Fruit fly (Drosophila melanogaster) whole organism, adult: ENCODE results near the gene Cp190.

Experiments used
- CG12768 ChIP-seq: fragments of 200-800 bp; sonication (Bioruptor generic); optimal IDR thresholded peaks from 2 replicates; lab custom pipeline; 2017; ENCODE audit warnings: missing biosample characterization, missing genetic modification characterization, mild to moderate bottlenecking, moderate library complexity, missing genetic modification reagents
- CG7101 ChIP-seq: fragments of 200-800 bp; sonication (Bioruptor generic); optimal IDR thresholded peaks from 2 replicates; lab custom pipeline; 2018; ENCODE audit warnings: missing biosample characterization, mild to moderate bottlenecking, missing genetic modification characterization, moderate library complexity
- Clk ChIP-seq: fragments of 200-800 bp; sonication (Bioruptor generic); optimal IDR thresholded peaks from 2 replicates; lab custom pipeline; 2017; ENCODE audit warnings: missing biosample characterization, missing genetic modification characterization
- Crg-1 ChIP-seq: fragments of 200-800 bp; sonication (Bioruptor generic); optimal IDR thresholded peaks from 2 replicates; lab custom pipeline; 2016; ENCODE audit warnings: missing biosample characterization, missing genetic modification characterization
- kay ChIP-seq: fragments of 200-800 bp; sonication (Bioruptor generic); peaks from one replicate; lab custom pipeline; 2016; ENCODE audit warnings: missing biosample characterization, missing genetic modification characterization, borderline replicate concordance
- ovo ChIP-seq: fragments of 200-800 bp; sonication (Bioruptor generic); optimal IDR thresholded peaks from 2 replicates; lab custom pipeline; 2016; ENCODE audit warnings: missing biosample characterization, missing genetic modification characterization
- toe ChIP-seq: fragments of 200-800 bp; sonication (Bioruptor generic); optimal IDR thresholded peaks from 2 replicates; lab custom pipeline; 2016; ENCODE audit warnings: missing biosample characterization, missing genetic modification characterization

DNA sequence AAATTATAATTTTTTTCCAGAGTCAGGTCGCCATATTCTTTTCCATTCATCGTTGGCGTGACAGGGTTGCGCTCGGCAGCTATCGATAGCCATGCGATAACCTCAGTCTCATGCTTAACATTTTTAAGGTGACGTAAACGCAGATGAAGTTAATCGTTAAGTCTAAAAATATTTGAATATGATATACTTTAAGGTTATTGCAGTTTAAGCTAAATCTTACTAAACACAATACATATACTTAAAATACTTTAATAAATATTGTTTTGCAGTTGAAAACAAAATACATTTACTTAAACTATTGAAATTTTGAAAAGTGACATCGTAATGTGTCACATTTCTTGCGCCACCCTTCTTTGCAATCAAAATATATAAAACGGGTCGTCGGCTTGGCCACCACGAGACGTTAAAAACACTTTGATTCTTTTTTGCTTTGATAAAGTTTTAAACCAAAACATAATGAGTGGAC is at the start of gene Cp190, which contains the start of gene CG4338:
- peak; percentile 99 for TF ChIP-seq CG7101
- peak; percentile 94 for TF ChIP-seq Clk (GFP tag; lab: Kevin White, UChicago)
- peak; percentile 98 for TF ChIP-seq CG12768
- TF ChIP-seq toe (GFP tag; lab: Kevin White, UChicago) = peak; percentile 98
- no peak for TF ChIP-seq kay (GFP tag; lab: Kevin White, UChicago)
- peak; percentile 91 for TF ChIP-seq ovo (GFP tag; lab: Kevin White, UChicago)
- TF ChIP-seq Crg-1 (GFP tag; lab: Kevin White, UChicago) = peak; percentile 95
